Worm (Caenorhabditis elegans) whole organism, L2 larva: Measurements from ENCODE around the gene cst-2.

Experiments used
- F13H6.1 ChIP-seq: sonication (generic microtip); optimal IDR thresholded peaks from 2 replicates; lab custom pipeline; 2016; ENCODE audit warnings: missing genetic modification characterization, missing compliant biosample characterization
- R02D3.7 ChIP-seq: fragments of 150-350 bp; optimal IDR thresholded peaks from 2 replicates; lab custom pipeline; 2014; ENCODE audit warnings: missing biosample characterization, missing genetic modification characterization
- Y55F3AM.14 ChIP-seq: fragments of 200-800 bp; sonication (Bioruptor generic); optimal IDR thresholded peaks from 2 replicates; lab custom pipeline; 2018; ENCODE audit warnings: mild to moderate bottlenecking, missing genetic modification characterization, missing compliant biosample characterization
- ZK546.5 ChIP-seq: sonication (generic microtip); optimal IDR thresholded peaks from 2 replicates; lab custom pipeline; 2017; ENCODE audit warnings: missing biosample characterization, missing genetic modification characterization
- ceh-82 ChIP-seq: fragments of 150-350 bp; optimal IDR thresholded peaks from 2 replicates; lab custom pipeline; 2014; ENCODE audit warnings: missing biosample characterization, missing genetic modification characterization
- crh-2 ChIP-seq: sonication (generic microtip); optimal IDR thresholded peaks from 2 replicates; lab custom pipeline; 2017; ENCODE audit warnings: missing biosample characterization, missing genetic modification characterization
- dmd-4 ChIP-seq: sonication (generic microtip); optimal IDR thresholded peaks from 2 replicates; lab custom pipeline; 2017; ENCODE audit warnings: missing biosample characterization, missing genetic modification characterization
- elt-3 ChIP-seq: sonication (generic microtip); optimal IDR thresholded peaks from 2 replicates; lab custom pipeline; 2017; ENCODE audit warnings: missing biosample characterization, missing genetic modification characterization
- fos-1 ChIP-seq: fragments of 150-350 bp; optimal IDR thresholded peaks from 2 replicates; lab custom pipeline; 2014; ENCODE audit warnings: missing biosample characterization, missing genetic modification characterization
- gmeb-1 ChIP-seq: fragments of 150-350 bp; optimal IDR thresholded peaks from 2 replicates; lab custom pipeline; 2014; ENCODE audit warnings: missing biosample characterization, missing genetic modification characterization
- lin-11 ChIP-seq: fragments of 150-350 bp; sonication (generic microtip); optimal IDR thresholded peaks from 2 replicates; lab custom pipeline; 2014; ENCODE audit warnings: missing biosample characterization, missing genetic modification characterization, inconsistent platforms, mixed read lengths
- lin-13 ChIP-seq: fragments of 150-350 bp; optimal IDR thresholded peaks from 2 replicates; lab custom pipeline; 2014; ENCODE audit warnings: missing biosample characterization, missing genetic modification reagents, missing genetic modification characterization
- lin-39 ChIP-seq: fragments of 150-350 bp; optimal IDR thresholded peaks from 2 replicates; lab custom pipeline; 2014; ENCODE audit warnings: missing biosample characterization, missing genetic modification reagents, missing genetic modification characterization
- lsy-2 ChIP-seq, 2 experiments: fragments of 150-350 bp in 1 of 2; sonication (generic microtip) in 1 of 2; optimal IDR thresholded peaks; 2 replicates each; lab custom pipeline; 2014 to 2017; ENCODE audit warnings: missing biosample characterization in 2 of 2, missing genetic modification characterization in 2 of 2
- mab-5 ChIP-seq: fragments of 150-350 bp; optimal IDR thresholded peaks from 2 replicates; lab custom pipeline; 2014; ENCODE audit warnings: missing biosample characterization, missing genetic modification characterization
- mbf-1 ChIP-seq: sonication (generic microtip); optimal IDR thresholded peaks from 2 replicates; lab custom pipeline; 2017; ENCODE audit warnings: missing biosample characterization, missing genetic modification characterization
- mdl-1 ChIP-seq, 2 experiments: fragments of 150-350 bp in 1 of 2; sonication (generic microtip) in 1 of 2; optimal IDR thresholded peaks; 2 replicates each; lab custom pipeline; 2017; ENCODE audit warnings: missing biosample characterization in 2 of 2, missing genetic modification characterization in 2 of 2
- nhr-21 ChIP-seq: fragments of 150-350 bp; optimal IDR thresholded peaks from 2 replicates; lab custom pipeline; 2014; ENCODE audit warnings: missing biosample characterization, missing genetic modification characterization
- nhr-237 ChIP-seq: fragments of 150-350 bp; optimal IDR thresholded peaks from 2 replicates; lab custom pipeline; 2014; ENCODE audit warnings: missing biosample characterization, missing genetic modification characterization
- nhr-25 ChIP-seq: fragments of 150-350 bp; sonication (generic microtip); optimal IDR thresholded peaks from 3 replicates; lab custom pipeline; 2014; ENCODE audit warnings: missing biosample characterization, missing genetic modification characterization
- nhr-6 ChIP-seq: fragments of 150-350 bp; optimal IDR thresholded peaks from 2 replicates; lab custom pipeline; 2014; ENCODE audit warnings: missing biosample characterization, missing genetic modification characterization
- nhr-77 ChIP-seq: fragments of 150-350 bp; optimal IDR thresholded peaks from 2 replicates; lab custom pipeline; 2014; ENCODE audit warnings: missing biosample characterization, missing genetic modification characterization
- peb-1 ChIP-seq: fragments of 150-350 bp; optimal IDR thresholded peaks from 2 replicates; lab custom pipeline; 2014; ENCODE audit warnings: missing biosample characterization, missing genetic modification characterization
- sem-4 ChIP-seq: fragments of 150-350 bp; optimal IDR thresholded peaks from 2 replicates; lab custom pipeline; 2014; ENCODE audit warnings: missing biosample characterization, missing genetic modification reagents, missing genetic modification characterization
- skn-1 ChIP-seq: sonication (generic microtip); optimal IDR thresholded peaks from 2 replicates; lab custom pipeline; 2017; ENCODE audit warnings: missing biosample characterization, missing genetic modification characterization
- sma-3 ChIP-seq: sonication (generic microtip); optimal IDR thresholded peaks from 2 replicates; lab custom pipeline; 2016; ENCODE audit warnings: missing genetic modification reagents, missing genetic modification characterization, missing compliant biosample characterization
- sma-9 ChIP-seq, 2 experiments: fragments of 150-350 bp in 1 of 2; sonication (generic microtip) in 1 of 2; optimal IDR thresholded peaks; 2 replicates each; lab custom pipeline; 2014 to 2016; ENCODE audit warnings: missing genetic modification characterization in 2 of 2, mild to moderate bottlenecking in 1 of 2, missing biosample characterization in 1 of 2, missing compliant biosample characterization in 1 of 2, missing genetic modification reagents in 1 of 2, moderate library complexity in 1 of 2
- snpc-4 ChIP-seq: fragments of 150-350 bp; optimal IDR thresholded peaks from 2 replicates; lab custom pipeline; 2014; ENCODE audit warnings: missing biosample characterization, missing genetic modification characterization
- unc-39 ChIP-seq: fragments of 150-350 bp; optimal IDR thresholded peaks from 2 replicates; lab custom pipeline; 2014; ENCODE audit warnings: missing biosample characterization, missing genetic modification characterization
- unc-55 ChIP-seq: fragments of 150-350 bp; sonication (generic microtip); optimal IDR thresholded peaks from 3 replicates; lab custom pipeline; 2014; ENCODE audit warnings: missing biosample characterization, missing genetic modification reagents, missing genetic modification characterization
- unc-62 ChIP-seq: fragments of 150-350 bp; optimal IDR thresholded peaks from 2 replicates; lab custom pipeline; 2014; ENCODE audit warnings: missing biosample characterization, missing genetic modification reagents, missing genetic modification characterization
- zag-1 ChIP-seq: fragments of 150-350 bp; optimal IDR thresholded peaks from 2 replicates; lab custom pipeline; 2014; ENCODE audit warnings: missing biosample characterization, missing genetic modification characterization
- ztf-4 ChIP-seq: fragments of 150-350 bp; optimal IDR thresholded peaks from 2 replicates; lab custom pipeline; 2014; ENCODE audit warnings: missing biosample characterization, missing genetic modification characterization

The cst-2 gene

ce11 chrX:4371988-4372387 is 36.1 kb upstream of the cst-2 start, which contains the start of gene R160.14:
R160.14 (minus strand) TSS chrX:4372088.
- TF ChIP-seq ZK546.5 (tag; lab: Kevin White, UChicago): no peak

- TF ChIP-seq zag-1 (tag; lab: Kevin White, UChicago) (no peak), F13H6.1 (tag; lab: Kevin White, UChicago) (no peak), nhr-237 (tag; lab: Kevin White, UChicago) (no peak)
Observed at ce11 chrX:4371413-4371812, 35.6 kb upstream of the cst-2 start, which contains the start of gene R160.13. R160.13 (minus strand) TSS chrX:4371513.

ce11 chrX:4370756-4371155 is 34.9 kb upstream of the cst-2 start, which contains the start of gene R160.5:
R160.5 (minus strand) TSS chrX:4370856.
- TF ChIP-seq nhr-21 (no peak), elt-3 (tag; lab: Kevin White, UChicago) (no peak), nhr-25 (tag; lab: Kevin White, UChicago) (no peak), nhr-77 (tag; lab: Kevin White, UChicago) (no peak), nhr-6 (tag; lab: Kevin White, UChicago) (no peak), R02D3.7 (no peak), unc-62 (no peak), ZK546.5 (tag; lab: Kevin White, UChicago) (no peak), gmeb-1 (tag; lab: Kevin White, UChicago) (no peak), snpc-4 (tag; lab: Kevin White, UChicago) (no peak), lin-11 (no peak), mab-5 (no peak), lin-13 (no peak), skn-1 (no peak)

ce11 chrX:4368800-4369199 is 33.0 kb upstream of the cst-2 start, which contains the start of gene R160.4:
R160.4 (minus strand) TSS chrX:4368900.
- TF ChIP-seq nhr-237 (tag; lab: Kevin White, UChicago) (no peak), nhr-77 (tag; lab: Kevin White, UChicago) (no peak), ceh-82 (no peak), sem-4 (tag; lab: Kevin White, UChicago) (no peak), unc-39 (tag; lab: Kevin White, UChicago) (no peak), mdl-1 (tag; optimal IDR thresholded peaks at IDR 0.05; lab: Kevin White, UChicago) (no peak)
- TF ChIP-seq, all 48 proteins: peak for 0

ce11 chrX:4367414-4367813 is 31.6 kb upstream of the cst-2 start, which contains the start of gene R160.10:
R160.10 (minus strand) TSS chrX:4367514.
- TF ChIP-seq lsy-2 (tag; optimal IDR thresholded peaks at IDR 0.05; lab: Kevin White, UChicago) (no peak), unc-62 (no peak), dmd-4 (tag; lab: Kevin White, UChicago) (no peak), nhr-77 (tag; lab: Kevin White, UChicago) (no peak), zag-1 (tag; lab: Kevin White, UChicago) (no peak), mbf-1 (tag; lab: Kevin White, UChicago) (no peak), skn-1 (no peak), crh-2 (tag; lab: Kevin White, UChicago) (no peak), lin-39 (tag; lab: Kevin White, UChicago) (no peak), peb-1 (tag; lab: Kevin White, UChicago) (no peak), F13H6.1 (tag; lab: Kevin White, UChicago) (no peak), mdl-1 (tag; optimal IDR thresholded peaks at IDR 0.05; lab: Kevin White, UChicago) (no peak), snpc-4 (tag; lab: Kevin White, UChicago) (no peak), sma-3 (GFP tag; lab: Kevin White, UChicago) (no peak)
- TF ChIP-seq, all 48 proteins: peak for 0

ce11 chrX:4366231-4366630 is 30.4 kb upstream of the cst-2 start, which contains the start of gene R160.3:
R160.3 (minus strand) TSS chrX:4366331.
- TF ChIP-seq fos-1 (tag; lab: Kevin White, UChicago) (no peak), unc-55 (GFP tag; lab: Kevin White, UChicago) (no peak), ztf-4 (no peak), skn-1 (no peak), ZK546.5 (tag; lab: Kevin White, UChicago) (no peak), peb-1 (tag; lab: Kevin White, UChicago) (no peak), Y55F3AM.14 (no peak), sma-9 (GFP tag; optimal IDR thresholded peaks at IDR 0.05; lab: Kevin White, UChicago) (no peak), sma-9 (tag; optimal IDR thresholded peaks at IDR 0.05; lab: Kevin White, UChicago) (no peak), crh-2 (tag; lab: Kevin White, UChicago) (no peak), snpc-4 (tag; lab: Kevin White, UChicago) (no peak), zag-1 (tag; lab: Kevin White, UChicago) (no peak)
